Worm (Caenorhabditis elegans): ENCODE measurements around the gene F55A11.8.

DNA sequence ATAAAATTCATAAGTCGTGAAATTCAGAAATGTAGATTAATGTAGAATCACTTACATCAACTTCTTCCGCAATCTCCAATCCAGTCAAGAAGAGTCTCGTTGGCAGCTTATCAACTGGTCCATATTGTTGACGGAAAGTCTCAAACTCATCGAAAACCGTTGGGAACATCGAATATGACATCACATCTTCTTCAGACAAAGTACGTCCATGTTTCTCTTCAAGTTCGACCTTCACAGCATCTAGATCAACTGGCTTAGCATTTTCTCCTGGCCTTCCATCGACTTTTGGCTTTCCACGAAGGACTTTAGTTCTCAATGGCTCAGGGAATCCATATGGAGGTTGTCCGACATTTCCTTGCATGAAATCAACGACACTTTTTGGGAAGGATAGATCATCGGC lies 30.8 kb downstream of the F55A11.8 start:
- TF ChIP-seq klf-2 (GFP tag; conservative IDR thresholded peaks at IDR 0.05) (no peak), ztf-29 (GFP tag; IDR thresholded peaks at IDR 0.05) (no peak), flt-1 (GFP tag; IDR thresholded peaks at IDR 0.05) (no peak)

All from whole organism, midembryonic.